Fruit fly (Drosophila melanogaster) whole organism, wandering third instar larva: ENCODE data around the gene CG16717.

Experiments used
- Dfd ChIP-seq: fragments of >200 bp; optimal IDR thresholded peaks from 2 replicates; lab custom pipeline; 2017; ENCODE audit warnings: missing biosample characterization, missing genetic modification characterization
- Hr78 ChIP-seq: fragments of >200 bp; optimal IDR thresholded peaks from 2 replicates; lab custom pipeline; 2017; ENCODE audit warnings: missing biosample characterization, missing genetic modification characterization
- Jra ChIP-seq: sonication (Bioruptor generic); optimal IDR thresholded peaks from 2 replicates; lab custom pipeline; 2016; ENCODE audit warnings: missing biosample characterization, missing genetic modification characterization
- Rel ChIP-seq, 2 experiments: fragments of 200-800 bp; sonication (Bioruptor generic) in 1 of 2; optimal IDR thresholded peaks; 2 replicates in 1 of 2; 3 replicates in 1 of 2; lab custom pipeline; 2016 to 2019; ENCODE audit warnings: mild to moderate bottlenecking in 2 of 2, missing biosample characterization in 2 of 2, missing genetic modification characterization in 2 of 2, moderate library complexity in 1 of 2
- Vsx2 ChIP-seq: fragments of 200-300, 225-300 bp; sonication (Bioruptor generic); optimal IDR thresholded peaks from 2 replicates; lab custom pipeline; 2018; ENCODE audit warnings: missing biosample characterization, missing genetic modification characterization; ENCODE audit not compliant: partially characterized antibody
- br ChIP-seq: fragments of 200-800 bp; sonication (Bioruptor generic); optimal IDR thresholded peaks from 2 replicates; lab custom pipeline; 2016; ENCODE audit warnings: missing biosample characterization, missing genetic modification characterization
- foxo ChIP-seq, 2 experiments: fragments of 200-800 bp; sonication (Bioruptor generic); optimal IDR thresholded peaks; 2 replicates in 1 of 2; 3 replicates in 1 of 2; lab custom pipeline; 2016 to 2017; ENCODE audit warnings: missing biosample characterization in 2 of 2, missing genetic modification characterization in 2 of 2
- rgr ChIP-seq: fragments of 200-800 bp; sonication (Bioruptor generic); optimal IDR thresholded peaks from 3 replicates; lab custom pipeline; 2016; ENCODE audit warnings: missing biosample characterization, mild to moderate bottlenecking, missing genetic modification characterization

- TF ChIP-seq br (GFP tag; lab: Kevin White, UChicago) (peak; percentile 91), Hr78 (GFP tag; lab: Kevin White, UChicago) (no peak), Rel (GFP tag; optimal IDR thresholded peaks at IDR 0.05; lab: Kevin White, UChicago) (peak; percentile 67), Rel (tag; optimal IDR thresholded peaks at IDR 0.05; lab: Kevin White, UChicago) (peak; percentile 74), Vsx2 (GFP tag; lab: Kevin White, UChicago) (no peak), Dfd (GFP tag; lab: Kevin White, UChicago) (no peak), rgr (GFP tag; lab: Kevin White, UChicago) (peak; percentile 87), Jra (GFP tag; lab: Kevin White, UChicago) (peak; percentile 67), foxo (GFP tag; optimal IDR thresholded peaks at IDR 0.05; lab: Kevin White, UChicago) (peak; percentile 47 to 90)
Observed at dm6 chr3L:9696650-9697526, 17.9 kb downstream of the CG16717 start, which contains the start of gene Prps.
